Worm (Caenorhabditis elegans): ENCODE measurements around the gene srh-17.

- TF ChIP-seq ztf-11 (tag; optimal IDR thresholded peaks at IDR 0.05) (no peak), ama-1 (optimal IDR thresholded peaks at IDR 0.05) (no peak), unc-62 (GFP tag; optimal IDR thresholded peaks at IDR 0.05) (no peak), lin-39 (tag; optimal IDR thresholded peaks at IDR 0.05) (no peak), daf-12 (tag; optimal IDR thresholded peaks at IDR 0.05) (no peak), nhr-28 (tag; optimal IDR thresholded peaks at IDR 0.05) (no peak), jun-1 (tag; optimal IDR thresholded peaks at IDR 0.05) (no peak), nhr-12 (tag; optimal IDR thresholded peaks at IDR 0.05) (no peak), R02D3.7 (tag; optimal IDR thresholded peaks at IDR 0.05) (no peak), fkh-2 (tag; optimal IDR thresholded peaks at IDR 0.05) (no peak), elt-3 (tag; optimal IDR thresholded peaks at IDR 0.05) (no peak)
These were observed 40.3 kb upstream of the srh-17 start, which contains the start of gene hot-1 for ce11 chrV:14620835-14621234.
